Worm (Caenorhabditis elegans) whole organism, L2 larva: ENCODE results near the gene srw-72.

Experiments used
- C34F6.9 ChIP-seq: fragments of 150-350 bp; optimal IDR thresholded peaks from 2 replicates; lab custom pipeline; 2014; ENCODE audit warnings: missing biosample characterization, missing genetic modification characterization
- Y55F3AM.14 ChIP-seq: fragments of 200-800 bp; sonication (Bioruptor generic); optimal IDR thresholded peaks from 2 replicates; lab custom pipeline; 2018; ENCODE audit warnings: mild to moderate bottlenecking, missing genetic modification characterization, missing compliant biosample characterization
- ZK546.5 ChIP-seq: sonication (generic microtip); optimal IDR thresholded peaks from 2 replicates; lab custom pipeline; 2017; ENCODE audit warnings: missing biosample characterization, missing genetic modification characterization
- alr-1 ChIP-seq: fragments of 150-350 bp; optimal IDR thresholded peaks from 2 replicates; lab custom pipeline; 2014; ENCODE audit warnings: missing biosample characterization, missing genetic modification characterization
- aly-2 ChIP-seq: fragments of 150-350 bp; optimal IDR thresholded peaks from 2 replicates; lab custom pipeline; 2014; ENCODE audit warnings: missing biosample characterization, missing genetic modification characterization
- ama-1 ChIP-seq: fragments of 150-350 bp; optimal IDR thresholded peaks from 2 replicates; lab custom pipeline; 2018; ENCODE audit warnings: inconsistent platforms
- ceh-16 ChIP-seq: fragments of 150-350 bp; optimal IDR thresholded peaks from 2 replicates; lab custom pipeline; 2014; ENCODE audit warnings: missing biosample characterization, missing genetic modification characterization
- ceh-82 ChIP-seq: fragments of 150-350 bp; optimal IDR thresholded peaks from 2 replicates; lab custom pipeline; 2014; ENCODE audit warnings: missing biosample characterization, missing genetic modification characterization
- crh-2 ChIP-seq: sonication (generic microtip); optimal IDR thresholded peaks from 2 replicates; lab custom pipeline; 2017; ENCODE audit warnings: missing biosample characterization, missing genetic modification characterization
- dmd-4 ChIP-seq: sonication (generic microtip); optimal IDR thresholded peaks from 2 replicates; lab custom pipeline; 2017; ENCODE audit warnings: missing biosample characterization, missing genetic modification characterization
- egl-27 ChIP-seq: sonication (generic microtip); optimal IDR thresholded peaks from 3 replicates; lab custom pipeline; 2017; ENCODE audit warnings: missing biosample characterization, missing genetic modification reagents, missing genetic modification characterization
- elt-1 ChIP-seq: fragments of 150-350 bp; optimal IDR thresholded peaks from 2 replicates; lab custom pipeline; 2014; ENCODE audit warnings: missing biosample characterization, missing genetic modification characterization
- elt-3 ChIP-seq: sonication (generic microtip); optimal IDR thresholded peaks from 2 replicates; lab custom pipeline; 2017; ENCODE audit warnings: missing biosample characterization, missing genetic modification characterization
- fos-1 ChIP-seq: fragments of 150-350 bp; optimal IDR thresholded peaks from 2 replicates; lab custom pipeline; 2014; ENCODE audit warnings: missing biosample characterization, missing genetic modification characterization
- gmeb-1 ChIP-seq: fragments of 150-350 bp; optimal IDR thresholded peaks from 2 replicates; lab custom pipeline; 2014; ENCODE audit warnings: missing biosample characterization, missing genetic modification characterization
- lin-11 ChIP-seq: fragments of 150-350 bp; sonication (generic microtip); optimal IDR thresholded peaks from 2 replicates; lab custom pipeline; 2014; ENCODE audit warnings: missing biosample characterization, missing genetic modification characterization, inconsistent platforms, mixed read lengths
- lin-39 ChIP-seq: fragments of 150-350 bp; optimal IDR thresholded peaks from 2 replicates; lab custom pipeline; 2014; ENCODE audit warnings: missing biosample characterization, missing genetic modification reagents, missing genetic modification characterization
- lsy-2 ChIP-seq, 2 experiments: fragments of 150-350 bp in 1 of 2; sonication (generic microtip) in 1 of 2; optimal IDR thresholded peaks; 2 replicates each; lab custom pipeline; 2014 to 2017; ENCODE audit warnings: missing biosample characterization in 2 of 2, missing genetic modification characterization in 2 of 2
- mab-5 ChIP-seq: fragments of 150-350 bp; optimal IDR thresholded peaks from 2 replicates; lab custom pipeline; 2014; ENCODE audit warnings: missing biosample characterization, missing genetic modification characterization
- nhr-10 ChIP-seq: sonication (generic microtip); optimal IDR thresholded peaks from 2 replicates; lab custom pipeline; 2017; ENCODE audit warnings: missing biosample characterization, missing genetic modification characterization
- nhr-11 ChIP-seq: fragments of 150-350 bp; optimal IDR thresholded peaks from 2 replicates; lab custom pipeline; 2014; ENCODE audit warnings: missing biosample characterization, missing genetic modification characterization
- nhr-12 ChIP-seq: fragments of 150-350 bp; optimal IDR thresholded peaks from 2 replicates; lab custom pipeline; 2014; ENCODE audit warnings: missing biosample characterization, missing genetic modification characterization
- nhr-129 ChIP-seq: fragments of 150-350 bp; optimal IDR thresholded peaks from 2 replicates; lab custom pipeline; 2014; ENCODE audit warnings: missing biosample characterization, missing genetic modification characterization
- nhr-21 ChIP-seq: fragments of 150-350 bp; optimal IDR thresholded peaks from 2 replicates; lab custom pipeline; 2014; ENCODE audit warnings: missing biosample characterization, missing genetic modification characterization
- nhr-237 ChIP-seq: fragments of 150-350 bp; optimal IDR thresholded peaks from 2 replicates; lab custom pipeline; 2014; ENCODE audit warnings: missing biosample characterization, missing genetic modification characterization
- nhr-25 ChIP-seq: fragments of 150-350 bp; sonication (generic microtip); optimal IDR thresholded peaks from 3 replicates; lab custom pipeline; 2014; ENCODE audit warnings: missing biosample characterization, missing genetic modification characterization
- nhr-6 ChIP-seq: fragments of 150-350 bp; optimal IDR thresholded peaks from 2 replicates; lab custom pipeline; 2014; ENCODE audit warnings: missing biosample characterization, missing genetic modification characterization
- peb-1 ChIP-seq: fragments of 150-350 bp; optimal IDR thresholded peaks from 2 replicates; lab custom pipeline; 2014; ENCODE audit warnings: missing biosample characterization, missing genetic modification characterization
- sem-4 ChIP-seq: fragments of 150-350 bp; optimal IDR thresholded peaks from 2 replicates; lab custom pipeline; 2014; ENCODE audit warnings: missing biosample characterization, missing genetic modification reagents, missing genetic modification characterization
- skn-1 ChIP-seq: sonication (generic microtip); optimal IDR thresholded peaks from 2 replicates; lab custom pipeline; 2017; ENCODE audit warnings: missing biosample characterization, missing genetic modification characterization
- sma-9 ChIP-seq, 2 experiments: fragments of 150-350 bp in 1 of 2; sonication (generic microtip) in 1 of 2; optimal IDR thresholded peaks; 2 replicates each; lab custom pipeline; 2014 to 2016; ENCODE audit warnings: missing genetic modification characterization in 2 of 2, mild to moderate bottlenecking in 1 of 2, missing biosample characterization in 1 of 2, missing compliant biosample characterization in 1 of 2, missing genetic modification reagents in 1 of 2, moderate library complexity in 1 of 2
- unc-39 ChIP-seq: fragments of 150-350 bp; optimal IDR thresholded peaks from 2 replicates; lab custom pipeline; 2014; ENCODE audit warnings: missing biosample characterization, missing genetic modification characterization
- unc-55 ChIP-seq: fragments of 150-350 bp; sonication (generic microtip); optimal IDR thresholded peaks from 3 replicates; lab custom pipeline; 2014; ENCODE audit warnings: missing biosample characterization, missing genetic modification reagents, missing genetic modification characterization
- unc-62 ChIP-seq: fragments of 150-350 bp; optimal IDR thresholded peaks from 2 replicates; lab custom pipeline; 2014; ENCODE audit warnings: missing biosample characterization, missing genetic modification reagents, missing genetic modification characterization
- zag-1 ChIP-seq: fragments of 150-350 bp; optimal IDR thresholded peaks from 2 replicates; lab custom pipeline; 2014; ENCODE audit warnings: missing biosample characterization, missing genetic modification characterization
- ztf-1 ChIP-seq: fragments of 200-800 bp; sonication (Bioruptor generic); conservative IDR thresholded peaks from 2 replicates; pipeline ENCODE4 v1.3.6; 2022; ENCODE audit warnings: missing genetic modification characterization, missing compliant biosample characterization
- ztf-4 ChIP-seq: fragments of 150-350 bp; optimal IDR thresholded peaks from 2 replicates; lab custom pipeline; 2014; ENCODE audit warnings: missing biosample characterization, missing genetic modification characterization

The srw-72 gene

DNA sequence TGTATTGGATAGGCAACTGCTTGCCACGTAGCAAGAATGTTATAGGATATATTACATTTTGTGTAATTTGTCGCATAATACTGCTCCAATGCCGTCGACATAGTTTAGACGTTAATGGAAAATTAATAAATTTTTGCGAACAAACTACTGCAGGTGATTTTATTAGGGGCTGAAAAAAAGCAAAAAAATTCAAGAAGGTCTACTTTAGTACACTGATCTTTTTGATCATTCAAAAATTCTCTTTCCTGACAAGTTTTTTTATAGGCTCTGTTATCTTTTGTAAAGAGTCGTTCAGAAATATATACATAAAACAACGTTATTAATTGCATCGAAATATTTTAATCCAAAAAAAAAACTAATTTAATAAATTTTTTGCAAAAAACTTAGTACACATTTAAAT, 18.2 kb downstream of the srw-72 start, which contains the start of gene srh-111:
Gene srh-111, minus strand, starts transcription at position 101 of the 400 bp plus-strand sequence.
- no peak for TF ChIP-seq ceh-82 (tag; lab: Kevin White, UChicago)
- no peak for TF ChIP-seq nhr-237 (tag; lab: Kevin White, UChicago)
- TF ChIP-seq ama-1 (lab: Kevin White, UChicago), result no peak
- TF ChIP-seq sma-9 (GFP tag; optimal IDR thresholded peaks at IDR 0.05; lab: Kevin White, UChicago), result no peak
- no peak for TF ChIP-seq sma-9 (tag; optimal IDR thresholded peaks at IDR 0.05; lab: Kevin White, UChicago)
- no peak for TF ChIP-seq lsy-2 (tag; optimal IDR thresholded peaks at IDR 0.05; lab: Kevin White, UChicago)
- no peak for TF ChIP-seq Y55F3AM.14 (GFP tag; lab: Kevin White, UChicago)

DNA sequence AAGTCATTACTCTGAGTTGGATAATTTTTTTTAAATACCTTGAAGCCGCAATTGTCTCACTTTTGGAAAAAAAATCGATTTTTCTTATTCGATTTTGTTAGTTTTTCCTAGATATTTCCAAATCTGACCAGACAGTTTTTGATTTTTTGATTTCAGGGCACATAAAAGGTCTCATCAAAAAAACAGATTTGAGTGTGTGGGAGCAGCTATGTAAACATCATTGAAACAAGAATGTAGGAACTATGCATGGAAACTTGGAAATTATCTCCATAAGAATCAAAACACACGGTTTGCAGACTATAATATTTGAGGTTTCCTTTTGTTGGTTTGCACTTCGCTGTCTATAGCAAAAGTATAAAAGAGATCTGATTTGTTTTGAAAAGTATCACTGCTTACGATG, 19.2 kb downstream of the srw-72 start, which contains the start of gene scl-24:
Gene scl-24, plus strand, starts transcription at position 301 of the 400 bp plus-strand sequence.
- TF ChIP-seq unc-62 (GFP tag; lab: Kevin White, UChicago), result no peak
- no peak for TF ChIP-seq dmd-4 (tag; lab: Kevin White, UChicago)
- TF ChIP-seq ZK546.5 (tag; lab: Kevin White, UChicago), result no peak
- no peak for TF ChIP-seq unc-55 (GFP tag; lab: Kevin White, UChicago)
- no peak for TF ChIP-seq zag-1 (tag; lab: Kevin White, UChicago)
- TF ChIP-seq elt-1, result no peak
- TF ChIP-seq skn-1 (tag; lab: Kevin White, UChicago), result no peak
- TF ChIP-seq nhr-25 (tag; lab: Kevin White, UChicago), result no peak
- TF ChIP-seq elt-3 (tag; lab: Kevin White, UChicago), result no peak
- TF ChIP-seq ceh-16 (tag; lab: Kevin White, UChicago), result no peak
- no peak for TF ChIP-seq nhr-21 (tag; lab: Kevin White, UChicago)
- TF ChIP-seq egl-27 (tag; lab: Kevin White, UChicago), result no peak
- TF ChIP-seq, all 48 proteins: peak for 0

DNA sequence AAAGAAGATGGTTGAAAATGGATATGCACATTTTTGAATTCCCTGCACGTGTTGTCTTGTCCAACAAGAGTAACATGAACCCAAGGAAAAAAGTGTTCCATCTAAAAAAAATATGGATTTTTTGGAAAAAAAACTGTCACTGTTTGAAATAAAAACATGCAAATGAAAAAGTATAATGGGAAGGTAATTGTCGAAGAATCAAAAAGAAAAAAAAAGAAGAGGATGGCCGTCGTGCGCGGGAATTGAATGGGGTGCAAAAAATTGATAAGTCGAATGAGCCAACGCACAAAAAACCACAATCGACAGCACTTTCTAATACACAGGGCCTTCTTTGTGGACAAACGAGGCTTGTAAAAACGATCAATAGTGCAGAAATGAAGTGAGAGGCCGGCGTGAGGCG, 26.9 kb downstream of the srw-72 start, which contains the start of gene fbxa-102:
Gene fbxa-102, minus strand, starts transcription at position 101 of the 400 bp plus-strand sequence.
- no peak for TF ChIP-seq ztf-4
- no peak for TF ChIP-seq egl-27 (tag; lab: Kevin White, UChicago)
- TF ChIP-seq elt-3 (tag; lab: Kevin White, UChicago), result no peak

DNA sequence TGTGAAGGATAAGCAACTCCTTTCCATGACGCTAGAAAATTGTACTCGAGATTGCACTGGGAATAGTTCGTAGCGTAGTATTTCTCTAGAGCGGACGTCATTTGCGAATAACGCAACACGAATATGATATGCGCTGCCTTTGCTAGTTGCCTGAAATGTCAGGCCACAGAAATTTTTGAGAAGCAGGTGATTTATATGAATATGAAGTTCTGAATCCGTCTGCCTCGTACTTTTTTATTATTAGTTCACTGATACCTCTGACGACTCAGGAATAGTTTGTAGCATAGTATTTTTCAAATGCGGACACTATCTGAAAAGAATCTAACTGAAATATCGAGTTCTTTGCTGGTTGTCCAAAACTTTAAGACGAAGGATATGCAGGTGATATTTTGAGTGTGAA, 29.2 kb downstream of the srw-72 start, which contains the start of gene srh-118:
Gene srh-118, minus strand, starts transcription at position 101 of the 400 bp plus-strand sequence.
- TF ChIP-seq unc-55 (GFP tag; lab: Kevin White, UChicago), result no peak
- no peak for TF ChIP-seq Y55F3AM.14 (GFP tag; lab: Kevin White, UChicago)
- TF ChIP-seq lin-39 (tag; lab: Kevin White, UChicago), result no peak
- no peak for TF ChIP-seq nhr-129 (tag; lab: Kevin White, UChicago)

DNA sequence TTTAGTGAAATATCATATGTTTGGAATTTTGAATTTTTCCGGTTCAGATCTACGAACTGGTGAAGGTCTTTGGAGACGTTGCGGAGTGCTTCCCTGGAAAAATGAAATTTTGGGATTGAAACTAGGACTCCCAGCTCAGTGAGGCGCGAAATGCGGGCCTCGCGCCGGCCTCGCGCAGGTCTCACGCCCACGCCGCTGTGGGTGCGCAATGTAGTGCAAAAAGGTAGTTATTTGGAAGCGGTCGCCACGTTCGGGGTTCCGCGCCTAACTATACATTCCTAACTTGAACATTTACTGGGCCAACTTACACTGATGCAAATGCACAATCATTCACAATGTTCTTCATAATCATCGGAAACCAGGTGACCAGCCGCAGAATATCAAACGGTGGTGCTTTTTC, 33.2 kb downstream of the srw-72 start:
- TF ChIP-seq unc-39 (tag; lab: Kevin White, UChicago) (no peak), unc-62 (GFP tag; lab: Kevin White, UChicago) (no peak), aly-2 (tag; lab: Kevin White, UChicago) (no peak), Y55F3AM.14 (GFP tag; lab: Kevin White, UChicago) (no peak), lin-11 (tag; lab: Kevin White, UChicago) (no peak)

DNA sequence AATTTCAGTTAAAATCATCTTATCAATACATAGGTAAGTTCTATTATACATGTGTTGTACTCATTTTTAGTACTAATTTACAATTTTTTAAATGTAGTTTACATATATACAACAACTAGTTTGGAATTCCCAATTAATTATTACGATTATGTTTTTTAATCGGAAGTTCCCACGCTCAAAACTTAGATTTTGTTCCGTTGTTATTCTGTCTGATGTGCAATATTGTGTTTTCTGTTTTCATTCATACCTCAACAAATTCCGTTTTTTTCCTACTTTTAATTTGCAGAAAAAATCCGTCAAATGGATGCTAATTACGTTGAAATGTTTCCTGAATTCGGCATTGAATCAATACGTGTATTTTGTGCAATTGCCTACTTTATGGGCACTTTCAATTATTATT, 39.4 kb downstream of the srw-72 start, which contains the start of gene srw-31:
Gene srw-31, plus strand, starts transcription at position 301 of the 400 bp plus-strand sequence.
- no peak for TF ChIP-seq nhr-12
- TF ChIP-seq crh-2 (tag; lab: Kevin White, UChicago), result no peak
- TF ChIP-seq nhr-11 (tag; lab: Kevin White, UChicago), result no peak
- no peak for TF ChIP-seq dmd-4 (tag; lab: Kevin White, UChicago)
- TF ChIP-seq alr-1 (tag; lab: Kevin White, UChicago), result no peak
- no peak for TF ChIP-seq nhr-21 (tag; lab: Kevin White, UChicago)
- no peak for TF ChIP-seq ztf-1 (GFP tag; lab: Robert Waterston, UW)
- no peak for TF ChIP-seq nhr-6
- no peak for TF ChIP-seq unc-55 (GFP tag; lab: Kevin White, UChicago)
- TF ChIP-seq mab-5 (tag; lab: Kevin White, UChicago), result no peak
- TF ChIP-seq C34F6.9 (tag; lab: Kevin White, UChicago), result no peak
- TF ChIP-seq skn-1 (tag; lab: Kevin White, UChicago), result no peak
- TF ChIP-seq nhr-129 (tag; lab: Kevin White, UChicago), result no peak
- no peak for TF ChIP-seq nhr-10 (tag; lab: Kevin White, UChicago)
- no peak for TF ChIP-seq peb-1 (tag; lab: Kevin White, UChicago)
- TF ChIP-seq fos-1 (tag; lab: Kevin White, UChicago), result no peak
- TF ChIP-seq sem-4 (tag; lab: Kevin White, UChicago), result no peak
- TF ChIP-seq nhr-237 (tag; lab: Kevin White, UChicago), result no peak
- no peak for TF ChIP-seq gmeb-1 (tag; lab: Kevin White, UChicago)
